Fruit fly (Drosophila melanogaster) whole organism, prepupa: ENCODE measurements around the gene CG13309.
A peak's percentile ranks its signal among the peaks of the same experiment; 100 is the strongest.

Experiments used
- CG10631 ChIP-seq: fragments of 200-800 bp; sonication (Bioruptor generic); optimal IDR thresholded peaks from 2 replicates; lab custom pipeline; 2016; ENCODE audit warnings: missing biosample characterization, missing genetic modification characterization
- CG10669 ChIP-seq: fragments of 200-800 bp; sonication (Bioruptor generic); optimal IDR thresholded peaks from 3 replicates; lab custom pipeline; 2018; ENCODE audit warnings: missing biosample characterization, mild to moderate bottlenecking, missing genetic modification characterization, moderate library complexity
- CG11294 ChIP-seq: fragments of 200-800 bp; sonication (Bioruptor generic); IDR thresholded peaks from 2 replicates; pipeline ENCODE4 v1.3.6; 2022; ENCODE audit warnings: missing biosample characterization, missing genetic modification characterization
- CG11762 ChIP-seq: fragments of 200-800 bp; sonication (Bioruptor generic); optimal IDR thresholded peaks from 3 replicates; lab custom pipeline; 2016; ENCODE audit warnings: missing biosample characterization, missing genetic modification characterization; ENCODE audit not compliant: insufficient read depth
- CG15336 ChIP-seq: fragments of 200-800 bp; sonication (Bioruptor generic); IDR thresholded peaks from 2 replicates; pipeline ENCODE4 v1.3.6; 2022; ENCODE audit warnings: missing biosample characterization, missing genetic modification characterization
- CG3032 ChIP-seq: fragments of 200-800 bp; optimal IDR thresholded peaks from 2 replicates; lab custom pipeline; 2019; ENCODE audit warnings: missing biosample characterization, mild to moderate bottlenecking, missing genetic modification characterization, moderate library complexity
- CG31627 ChIP-seq: fragments of 200-800 bp; sonication (Bioruptor generic); optimal IDR thresholded peaks from 3 replicates; lab custom pipeline; 2016; ENCODE audit warnings: missing biosample characterization, missing genetic modification characterization
- CG32006 ChIP-seq: fragments of 200-800 bp; sonication (Bioruptor generic); optimal IDR thresholded peaks from 3 replicates; lab custom pipeline; 2017; ENCODE audit warnings: missing biosample characterization, mild to moderate bottlenecking, missing genetic modification characterization
- CG3919 ChIP-seq: fragments of 200-800 bp; sonication (Bioruptor generic); optimal IDR thresholded peaks from 3 replicates; lab custom pipeline; 2016; ENCODE audit warnings: missing biosample characterization, missing genetic modification characterization
- CG4318 ChIP-seq: fragments of 200-800 bp; sonication (Bioruptor generic); optimal IDR thresholded peaks from 3 replicates; lab custom pipeline; 2017; ENCODE audit warnings: missing biosample characterization, mild to moderate bottlenecking, missing genetic modification characterization
- CG6163 ChIP-seq: fragments of 200-800 bp; sonication (Bioruptor generic); IDR thresholded peaks from 3 replicates; pipeline ENCODE4 v1.3.6; 2022; ENCODE audit warnings: missing biosample characterization, missing genetic modification characterization
- CG6276 ChIP-seq: fragments of 200-800 bp; sonication (Bioruptor generic); optimal IDR thresholded peaks from 2 replicates; lab custom pipeline; 2017; ENCODE audit warnings: missing biosample characterization, mild to moderate bottlenecking, missing genetic modification characterization
- CG6808 ChIP-seq: fragments of 200-800 bp; sonication (Bioruptor generic); optimal IDR thresholded peaks from 3 replicates; lab custom pipeline; 2017; ENCODE audit warnings: missing biosample characterization, missing genetic modification characterization, mild to moderate bottlenecking, moderate library complexity, missing genetic modification reagents
- CG6854 ChIP-seq: fragments of 200-800 bp; sonication (Bioruptor generic); optimal IDR thresholded peaks from 2 replicates; lab custom pipeline; 2017; ENCODE audit warnings: missing biosample characterization, mild to moderate bottlenecking, missing genetic modification characterization
- CG7368 ChIP-seq: fragments of 200-800 bp; sonication (Bioruptor generic); optimal IDR thresholded peaks from 3 replicates; lab custom pipeline; 2016; ENCODE audit warnings: missing biosample characterization, missing genetic modification characterization
- CG8119 ChIP-seq: fragments of 200-800 bp; sonication (Bioruptor generic); IDR thresholded peaks from 3 replicates; pipeline ENCODE4 v1.3.6; 2022; ENCODE audit warnings: missing biosample characterization, missing genetic modification characterization
- CG9139 ChIP-seq: fragments of 200-800 bp; sonication (Bioruptor generic); optimal IDR thresholded peaks from 3 replicates; lab custom pipeline; 2017; ENCODE audit warnings: missing biosample characterization, mild to moderate bottlenecking, missing genetic modification characterization
- Eip75B ChIP-seq: fragments of 200-800 bp; sonication (Bioruptor generic); optimal IDR thresholded peaks from 3 replicates; lab custom pipeline; 2016; ENCODE audit warnings: missing biosample characterization, missing genetic modification characterization
- Eip78C ChIP-seq: fragments of 200-800 bp; sonication (Bioruptor generic); peaks from one replicate; lab custom pipeline; 2016; ENCODE audit warnings: missing biosample characterization, missing genetic modification characterization
- Ets21C ChIP-seq: fragments of 200-800 bp; sonication (Bioruptor generic); optimal IDR thresholded peaks from 3 replicates; lab custom pipeline; 2016; ENCODE audit warnings: missing biosample characterization, missing genetic modification characterization
- Ets96B ChIP-seq: fragments of 200-800 bp; optimal IDR thresholded peaks from 2 replicates; lab custom pipeline; 2019; ENCODE audit warnings: missing biosample characterization, mild to moderate bottlenecking, missing genetic modification characterization, moderate library complexity
- Hr39 ChIP-seq: fragments of 200-800 bp; sonication (Bioruptor generic); optimal IDR thresholded peaks from 2 replicates; lab custom pipeline; 2016; ENCODE audit warnings: missing biosample characterization, missing genetic modification characterization
- Hr4 ChIP-seq: fragments of 200-800 bp; sonication (Bioruptor generic); optimal IDR thresholded peaks from 3 replicates; lab custom pipeline; 2016; ENCODE audit warnings: missing biosample characterization, missing genetic modification characterization
- Lpt ChIP-seq: fragments of 200-800 bp; sonication (Bioruptor generic); optimal IDR thresholded peaks from 3 replicates; lab custom pipeline; 2016; ENCODE audit warnings: missing biosample characterization, missing genetic modification characterization
- OdsH ChIP-seq: fragments of 200-800 bp; sonication (Bioruptor generic); optimal IDR thresholded peaks from 3 replicates; lab custom pipeline; 2016; ENCODE audit warnings: missing biosample characterization, missing genetic modification characterization
- Sox14 ChIP-seq: fragments of 200-800 bp; sonication (Bioruptor generic); optimal IDR thresholded peaks from 3 replicates; lab custom pipeline; 2016; ENCODE audit warnings: missing biosample characterization, missing genetic modification characterization
- Sox15 ChIP-seq: fragments of 200-800 bp; sonication (Bioruptor generic); optimal IDR thresholded peaks from 3 replicates; lab custom pipeline; 2016; ENCODE audit warnings: missing biosample characterization, missing genetic modification characterization
- acj6 ChIP-seq: fragments of 200-800 bp; sonication (Bioruptor generic); optimal IDR thresholded peaks from 3 replicates; lab custom pipeline; 2016; ENCODE audit warnings: missing biosample characterization, missing genetic modification characterization
- dac ChIP-seq: fragments of 200-800 bp; sonication (Bioruptor generic); optimal IDR thresholded peaks from 2 replicates; lab custom pipeline; 2017; ENCODE audit warnings: missing biosample characterization, mild to moderate bottlenecking, missing genetic modification characterization
- dsx ChIP-seq: fragments of 200-800 bp; optimal IDR thresholded peaks from 3 replicates; lab custom pipeline; 2019; ENCODE audit warnings: missing biosample characterization, mild to moderate bottlenecking, missing genetic modification characterization, moderate library complexity; ENCODE audit not compliant: poor library complexity, severe bottlenecking
- eg ChIP-seq: fragments of 200-800 bp; sonication (Bioruptor generic); IDR thresholded peaks from 3 replicates; pipeline ENCODE4 v1.3.6; 2022; ENCODE audit warnings: missing biosample characterization, missing genetic modification characterization
- fkh ChIP-seq: fragments of 200-800 bp; sonication (Bioruptor generic); optimal IDR thresholded peaks from 3 replicates; lab custom pipeline; 2017; ENCODE audit warnings: missing biosample characterization, mild to moderate bottlenecking, missing genetic modification characterization, moderate library complexity
- net ChIP-seq: fragments of 200-800 bp; sonication (Bioruptor generic); optimal IDR thresholded peaks from 3 replicates; lab custom pipeline; 2016; ENCODE audit warnings: missing biosample characterization, missing genetic modification characterization
- pdm3 ChIP-seq: fragments of 200-800 bp; sonication (Bioruptor generic); optimal IDR thresholded peaks from 3 replicates; lab custom pipeline; 2016; ENCODE audit warnings: missing biosample characterization, missing genetic modification characterization
- salr ChIP-seq, 2 experiments: fragments of 200-800 bp; sonication (Bioruptor generic); optimal IDR thresholded peaks; 3 replicates each; lab custom pipeline; 2016 to 2018; ENCODE audit warnings: missing biosample characterization in 2 of 2, missing genetic modification characterization in 2 of 2, mild to moderate bottlenecking in 1 of 2
- spab ChIP-seq: fragments of 200-800 bp; sonication (Bioruptor generic); optimal IDR thresholded peaks from 2 replicates; lab custom pipeline; 2017; ENCODE audit warnings: missing biosample characterization, mild to moderate bottlenecking, missing genetic modification characterization, missing genetic modification reagents
- ss ChIP-seq, 2 experiments: fragments of 200-800 bp; sonication (Bioruptor generic); optimal IDR thresholded peaks; 2 replicates in 1 of 2; 3 replicates in 1 of 2; lab custom pipeline; 2017 to 2018; ENCODE audit warnings: mild to moderate bottlenecking in 2 of 2, missing biosample characterization in 2 of 2, missing genetic modification characterization in 2 of 2, moderate library complexity in 1 of 2
- svp ChIP-seq: fragments of 200-800 bp; sonication (Bioruptor generic); peaks from one replicate; lab custom pipeline; 2016; ENCODE audit warnings: missing biosample characterization, missing genetic modification characterization
- topi ChIP-seq: fragments of 200-800 bp; sonication (Bioruptor generic); optimal IDR thresholded peaks from 3 replicates; lab custom pipeline; 2016; ENCODE audit warnings: missing biosample characterization, missing genetic modification characterization

The CG13309 gene

dm6 chr3L:8853382-8853781 is 43.2 kb downstream of the CG13309 start:
- peak in 1 of 2 experiments; percentile 14 for TF ChIP-seq ss (GFP tag; optimal IDR thresholded peaks at IDR 0.05; lab: Kevin White, UChicago)
- peak; percentile 16 for TF ChIP-seq CG3919 (GFP tag; lab: Kevin White, UChicago)
- peak; percentile 13 for TF ChIP-seq OdsH (GFP tag; lab: Kevin White, UChicago)
- TF ChIP-seq CG8119, result peak; percentile 38; the same call in 1 of the 3 replicates
- no peak for TF ChIP-seq CG9139 (GFP tag; lab: Kevin White, UChicago)
- TF ChIP-seq pdm3, result peak; percentile 28
- TF ChIP-seq CG10669 (GFP tag; lab: Kevin White, UChicago), result peak; percentile 16
- TF ChIP-seq CG15336 (GFP tag; lab: Robert Waterston, UW), result peak; percentile 10; the same call in 1 of the 2 replicates
- TF ChIP-seq Hr4, result peak; percentile 53
- TF ChIP-seq CG10631 (GFP tag; lab: Kevin White, UChicago), result no peak
- peak; percentile 2 for TF ChIP-seq net (GFP tag; lab: Kevin White, UChicago)
- peak; percentile 14 for TF ChIP-seq acj6
- TF ChIP-seq Hr39, result no peak
- TF ChIP-seq CG11294 (GFP tag; lab: Robert Waterston, UW), result no peak
- TF ChIP-seq dsx, result no peak
- peak; percentile 4 for TF ChIP-seq CG4318
- peak; percentile 43 for TF ChIP-seq CG32006 (GFP tag; lab: Kevin White, UChicago)
- TF ChIP-seq eg (GFP tag; lab: Robert Waterston, UW), result 0 out of 3 replicates have a peak, but pooled peaks have one; percentile 26
- TF ChIP-seq Eip78C, result peak; percentile 50

- no peak for TF ChIP-seq Ets21C
- peak; percentile 6 for TF ChIP-seq Eip78C
- TF ChIP-seq svp (GFP tag; lab: Kevin White, UChicago), result peak; percentile 21
- no peak for TF ChIP-seq Sox15 (GFP tag; lab: Kevin White, UChicago)
Measured at dm6 chr3L:8855262-8855661, 45.1 kb downstream of the CG13309 start.

- TF ChIP-seq Sox14, result no peak
- peak; percentile 27 for TF ChIP-seq fkh (GFP tag; lab: Kevin White, UChicago)
Measured at dm6 chr3L:8856875-8857274, 46.7 kb downstream of the CG13309 start.

- TF ChIP-seq CG10631 (GFP tag; lab: Kevin White, UChicago) (no peak), Eip78C (peak; percentile 14)
- TF ChIP-seq, all 60 proteins: peak for 1
Measured at dm6 chr3L:8857648-8858362, 47.6 kb downstream of the CG13309 start.

- no peak for TF ChIP-seq CG7368 (GFP tag; lab: Kevin White, UChicago)
- TF ChIP-seq CG32006 (GFP tag; lab: Kevin White, UChicago), result peak; percentile 58
- TF ChIP-seq CG10631 (GFP tag; lab: Kevin White, UChicago), result peak; percentile 41
- peak; percentile 38 for TF ChIP-seq CG6276 (GFP tag; lab: Kevin White, UChicago)
- peak; percentile 29; the same call in 1 of the 2 replicates for TF ChIP-seq CG15336 (GFP tag; lab: Robert Waterston, UW)
- TF ChIP-seq Eip75B (GFP tag; lab: Kevin White, UChicago), result no peak
- peak; percentile 58 for TF ChIP-seq CG3919 (GFP tag; lab: Kevin White, UChicago)
- peak; percentile 34 for TF ChIP-seq Lpt (GFP tag; lab: Kevin White, UChicago)
- TF ChIP-seq Hr4, result peak; percentile 27
- peak; percentile 66 for TF ChIP-seq Ets96B (tag; lab: Kevin White, UChicago)
- peak in 1 of 2 experiments; percentile 62 for TF ChIP-seq salr (GFP tag; optimal IDR thresholded peaks at IDR 0.05; lab: Kevin White, UChicago)
- peak; percentile 49 for TF ChIP-seq Eip78C
- peak; percentile 24; the same call in 1 of the 3 replicates for TF ChIP-seq CG6163 (GFP tag; lab: Robert Waterston, UW)
- peak; percentile 1 for TF ChIP-seq OdsH (GFP tag; lab: Kevin White, UChicago)
- TF ChIP-seq CG31627, result no peak
- TF ChIP-seq topi (GFP tag; lab: Kevin White, UChicago), result no peak
- peak; percentile 68 for TF ChIP-seq CG10669 (GFP tag; lab: Kevin White, UChicago)
- TF ChIP-seq ss (GFP tag; optimal IDR thresholded peaks at IDR 0.05; lab: Kevin White, UChicago), result no peak
- peak; percentile 9 for TF ChIP-seq dsx
- TF ChIP-seq CG6854 (GFP tag; lab: Kevin White, UChicago), result no peak
- peak; percentile 33 for TF ChIP-seq CG3032
- TF ChIP-seq CG11762 (GFP tag; lab: Kevin White, UChicago), result peak; percentile 15
- peak; percentile 9 for TF ChIP-seq CG9139 (GFP tag; lab: Kevin White, UChicago)
- TF ChIP-seq CG4318, result peak; percentile 26
- TF ChIP-seq acj6, result no peak
- peak; percentile 64 for TF ChIP-seq spab
- TF ChIP-seq dac (GFP tag; lab: Kevin White, UChicago), result no peak
- peak; percentile 56 for TF ChIP-seq CG6808 (GFP tag; lab: Kevin White, UChicago)
- TF ChIP-seq CG8119, result no peak; the same call in 2 of the 3 replicates
- TF ChIP-seq, all 60 proteins: peak for 20
Measured at dm6 chr3L:8859936-8860335, 49.7 kb downstream of the CG13309 start.
